Worm (Caenorhabditis elegans): Measurements from ENCODE around the gene C27A2.8.

DNA sequence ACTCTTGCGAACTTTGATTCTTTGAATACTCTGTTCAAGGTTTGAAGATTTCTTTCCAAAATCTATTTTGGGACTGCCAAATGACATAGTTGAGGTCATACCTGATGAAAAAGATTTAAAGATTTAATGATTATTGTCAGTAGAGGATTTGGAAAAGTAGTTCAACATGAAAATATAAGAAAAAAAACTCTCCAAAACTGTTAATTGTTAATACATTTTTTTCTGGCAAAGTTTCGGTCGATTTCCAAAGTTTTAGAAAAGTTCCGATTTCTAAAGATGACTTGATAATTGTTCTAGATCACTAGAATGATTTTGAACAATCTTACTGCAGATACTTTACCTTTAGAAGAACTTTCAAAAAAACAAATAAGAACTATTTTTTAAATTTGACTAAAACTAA is 3.4 kb upstream of the C27A2.8 start, which contains the start of gene C27A2.7:
- TF ChIP-seq tbx-11 (GFP tag; IDR thresholded peaks at IDR 0.05) = no peak
- TF ChIP-seq aly-1 (tag; optimal IDR thresholded peaks at IDR 0.05) = no peak
- TF ChIP-seq ama-1 (optimal IDR thresholded peaks at IDR 0.05) = no peak
- no peak for TF ChIP-seq flt-1 (GFP tag; IDR thresholded peaks at IDR 0.05)
- TF ChIP-seq F13C5.2 (tag; optimal IDR thresholded peaks at IDR 0.05) = no peak

Data from whole organism, early embryonic.